Fruit fly (Drosophila melanogaster) whole organism, embryonic: ENCODE results near the gene Wwox.

Experiments used
- Abd-B ChIP-seq: fragments of 200-800 bp; sonication (Bioruptor generic); optimal IDR thresholded peaks from 2 replicates; lab custom pipeline; 2018; ENCODE audit warnings: missing biosample characterization, mild to moderate bottlenecking, missing genetic modification characterization, moderate library complexity
- Antp ChIP-seq: fragments of 200-800 bp; sonication (Bioruptor generic); optimal IDR thresholded peaks from 3 replicates; lab custom pipeline; 2016; ENCODE audit warnings: missing biosample characterization, missing genetic modification characterization
- Atf6 ChIP-seq: fragments of 200-800 bp; sonication (Bioruptor generic); IDR thresholded peaks from 2 replicates; pipeline ENCODE4 v1.3.6; 2022; ENCODE audit warnings: missing biosample characterization, missing genetic modification characterization
- Awh ChIP-seq: fragments of 200-800 bp; sonication (Bioruptor generic); IDR thresholded peaks from 2 replicates; pipeline ENCODE4, ENCODE4 v1.3.6; 2022; ENCODE audit warnings: missing biosample characterization, missing genetic modification characterization
- CG10543 ChIP-seq: fragments of 200-800 bp; sonication (Bioruptor generic); optimal IDR thresholded peaks from 3 replicates; lab custom pipeline; 2017; ENCODE audit warnings: missing biosample characterization, mild to moderate bottlenecking, missing genetic modification characterization, moderate library complexity
- CG12155 ChIP-seq: fragments of 200-800 bp; sonication (Bioruptor generic); optimal IDR thresholded peaks from 3 replicates; lab custom pipeline; 2016; ENCODE audit warnings: missing biosample characterization, missing genetic modification characterization
- CG13894 ChIP-seq: fragments of 200-800 bp; sonication (Bioruptor generic); optimal IDR thresholded peaks from 3 replicates; lab custom pipeline; 2018; ENCODE audit warnings: missing biosample characterization, mild to moderate bottlenecking, missing genetic modification characterization, moderate library complexity
- CG15696 ChIP-seq: fragments of 200-800 bp; sonication (Bioruptor generic); optimal IDR thresholded peaks from 2 replicates; lab custom pipeline; 2019; ENCODE audit warnings: missing biosample characterization, mild to moderate bottlenecking, missing genetic modification characterization, moderate library complexity
- CG17328 ChIP-seq: fragments of 200-800 bp; sonication (Bioruptor generic); IDR thresholded peaks from 2 replicates; pipeline ENCODE4 v1.3.6; 2022; ENCODE audit warnings: missing biosample characterization, missing genetic modification characterization
- CG17912 ChIP-seq: fragments of 200-800 bp; sonication (Bioruptor generic); optimal IDR thresholded peaks from 2 replicates; lab custom pipeline; 2018; ENCODE audit warnings: missing biosample characterization, mild to moderate bottlenecking, missing genetic modification characterization
- CG34376 ChIP-seq: fragments of 200-800 bp; sonication (Bioruptor generic); optimal IDR thresholded peaks from 2 replicates; lab custom pipeline; 2018; ENCODE audit warnings: missing biosample characterization, mild to moderate bottlenecking, missing genetic modification characterization
- CG42726 ChIP-seq: fragments of 200-800 bp; sonication (Bioruptor generic); IDR thresholded peaks from 2 replicates; pipeline ENCODE4 v1.3.6; 2022; ENCODE audit warnings: missing biosample characterization, missing genetic modification characterization; ENCODE audit not compliant: partially characterized antibody
- CG4820 ChIP-seq: fragments of 200-800 bp; sonication (Bioruptor generic); optimal IDR thresholded peaks from 3 replicates; lab custom pipeline; 2016; ENCODE audit warnings: missing biosample characterization, missing genetic modification characterization
- CG6254 ChIP-seq: fragments of 200-800 bp; sonication (Bioruptor generic); optimal IDR thresholded peaks from 3 replicates; lab custom pipeline; 2017; ENCODE audit warnings: mild to moderate bottlenecking, missing biosample characterization, missing genetic modification reagents, missing genetic modification characterization
- CG6654 ChIP-seq: fragments of 200-800 bp; sonication (Bioruptor generic); optimal IDR thresholded peaks from 2 replicates; lab custom pipeline; 2017; ENCODE audit warnings: missing biosample characterization, mild to moderate bottlenecking, missing genetic modification characterization
- CG7839 ChIP-seq: fragments of 200-800 bp; sonication (Bioruptor generic); optimal IDR thresholded peaks from 3 replicates; lab custom pipeline; 2018; ENCODE audit warnings: missing biosample characterization, mild to moderate bottlenecking, missing genetic modification characterization, moderate library complexity
- CG9932 ChIP-seq: fragments of 200-800 bp; sonication (Bioruptor generic); IDR thresholded peaks from 2 replicates; pipeline ENCODE4 v1.3.6; 2022; ENCODE audit warnings: missing biosample characterization, missing genetic modification characterization
- Chrac-16 ChIP-seq: fragments of 200-800 bp; sonication (Bioruptor generic); optimal IDR thresholded peaks from 3 replicates; lab custom pipeline; 2016; ENCODE audit warnings: missing biosample characterization, missing genetic modification characterization
- Doc2 ChIP-seq: fragments of 200-800 bp; sonication (Bioruptor generic); IDR thresholded peaks from 2 replicates; pipeline ENCODE4 v1.3.6; 2022; ENCODE audit warnings: missing biosample characterization, missing genetic modification characterization
- Hand ChIP-seq: fragments of 200-800 bp; sonication (Bioruptor generic); optimal IDR thresholded peaks from 2 replicates; lab custom pipeline; 2017; ENCODE audit warnings: mild to moderate bottlenecking, missing biosample characterization, missing genetic modification reagents, missing genetic modification characterization
- Jarid2 ChIP-seq: fragments of 200-800 bp; sonication (Bioruptor generic); optimal IDR thresholded peaks from 3 replicates; lab custom pipeline; 2017; ENCODE audit warnings: mild to moderate bottlenecking, missing biosample characterization, missing genetic modification reagents, missing genetic modification characterization
- MBD-R2 ChIP-seq: fragments of 200-800 bp; sonication (Bioruptor generic); IDR thresholded peaks from 2 replicates; pipeline ENCODE4 v1.3.6; 2022; ENCODE audit warnings: missing biosample characterization, missing genetic modification characterization
- MTF-1 ChIP-seq: fragments of 200-800 bp; sonication (Bioruptor generic); optimal IDR thresholded peaks from 2 replicates; lab custom pipeline; 2018; ENCODE audit warnings: missing biosample characterization, mild to moderate bottlenecking, missing genetic modification characterization, borderline replicate concordance
- Med ChIP-seq: fragments of 200-800 bp; sonication (Bioruptor generic); peaks from one replicate; lab custom pipeline; 2016; ENCODE audit warnings: missing biosample characterization, missing genetic modification characterization, mild to moderate bottlenecking, inconsistent platforms, moderate library complexity
- NC2α ChIP-seq: fragments of 200-800 bp; sonication (Bioruptor generic); optimal IDR thresholded peaks from 2 replicates; lab custom pipeline; 2016; ENCODE audit warnings: missing biosample characterization, missing genetic modification characterization
- Optix ChIP-seq: fragments of 200-800 bp; sonication (Bioruptor generic); IDR thresholded peaks from 3 replicates; pipeline ENCODE4 v1.3.6; 2022; ENCODE audit warnings: missing biosample characterization, missing genetic modification characterization
- Ptx1 ChIP-seq: fragments of 200-800 bp; sonication (Bioruptor generic); IDR thresholded peaks from 2 replicates; pipeline ENCODE4 v1.3.6; 2022; ENCODE audit warnings: missing biosample characterization, missing genetic modification characterization
- Spps ChIP-seq: fragments of 200-800 bp; sonication (Bioruptor generic); optimal IDR thresholded peaks from 2 replicates; lab custom pipeline; 2018; ENCODE audit warnings: missing biosample characterization, mild to moderate bottlenecking, missing genetic modification characterization
- Trl ChIP-seq, 3 experiments: fragments of >200 bp in 2 of 3; fragments of 200-800 bp in 1 of 3; sonication (Bioruptor generic) in 1 of 3; optimal IDR thresholded peaks; 2 replicates in 1 of 3; 3 replicates in 2 of 3; lab custom pipeline; 2016 to 2017; ENCODE audit warnings: missing biosample characterization in 1 of 3, missing genetic modification characterization in 1 of 3
- Usf ChIP-seq: fragments of 200-800 bp; sonication (Bioruptor generic); optimal IDR thresholded peaks from 2 replicates; lab custom pipeline; 2017; ENCODE audit warnings: missing genotype, missing biosample characterization, missing genetic modification characterization
- Xrp1 ChIP-seq: fragments of 200-800 bp; sonication (Bioruptor generic); IDR thresholded peaks from 2 replicates; pipeline ENCODE4 v1.3.6; 2022; ENCODE audit warnings: missing biosample characterization, missing genetic modification characterization
- chinmo ChIP-seq: fragments of 200-800 bp; sonication (Bioruptor generic); IDR thresholded peaks from 4 replicates; pipeline ENCODE4 v1.3.6; 2022; ENCODE audit warnings: missing biosample characterization, missing genetic modification characterization; ENCODE audit not compliant: partially characterized antibody
- fd102C ChIP-seq: fragments of 200-800 bp; sonication (Bioruptor generic); optimal IDR thresholded peaks from 2 replicates; lab custom pipeline; 2018; ENCODE audit warnings: missing biosample characterization, mild to moderate bottlenecking, missing genetic modification characterization, moderate library complexity
- fd96Cb ChIP-seq: fragments of 200-800 bp; sonication (Bioruptor generic); optimal IDR thresholded peaks from 2 replicates; lab custom pipeline; 2018; ENCODE audit warnings: missing biosample characterization, mild to moderate bottlenecking, missing genetic modification characterization, moderate library complexity
- nau ChIP-seq: fragments of 200-800 bp; sonication (Bioruptor generic); optimal IDR thresholded peaks from 3 replicates; lab custom pipeline; 2017; ENCODE audit warnings: missing biosample characterization, mild to moderate bottlenecking, missing genetic modification characterization, missing genetic modification reagents
- nom ChIP-seq: fragments of 200-800 bp; sonication (Bioruptor generic); optimal IDR thresholded peaks from 2 replicates; lab custom pipeline; 2017; ENCODE audit warnings: missing biosample characterization, missing genetic modification characterization, mild to moderate bottlenecking, moderate library complexity, missing genetic modification reagents
- p53 ChIP-seq: fragments of 200-800 bp; sonication (Bioruptor generic); optimal IDR thresholded peaks from 2 replicates; lab custom pipeline; 2016; ENCODE audit warnings: missing biosample characterization, missing genetic modification characterization
- scrt ChIP-seq: fragments of 200-800 bp; sonication (Bioruptor generic); optimal IDR thresholded peaks from 2 replicates; lab custom pipeline; 2018; ENCODE audit warnings: missing biosample characterization, mild to moderate bottlenecking, missing genetic modification characterization, moderate library complexity
- sens-2 ChIP-seq: fragments of 200-800 bp; sonication (Bioruptor generic); IDR thresholded peaks from 2 replicates; pipeline ENCODE4 v1.3.6; 2022; ENCODE audit warnings: missing biosample characterization, missing genetic modification characterization
- ssp ChIP-seq: fragments of 200-800 bp; sonication (Bioruptor generic); IDR thresholded peaks from 2 replicates; pipeline ENCODE4 v1.3.6; 2022; ENCODE audit warnings: missing biosample characterization, missing genetic modification characterization
- sug ChIP-seq: fragments of 200-800 bp; optimal IDR thresholded peaks from 2 replicates; lab custom pipeline; 2019; ENCODE audit warnings: missing biosample characterization, mild to moderate bottlenecking, missing genetic modification characterization, moderate library complexity
- ttk ChIP-seq: fragments of 200-800 bp; sonication (Bioruptor generic); IDR thresholded peaks from 2 replicates; pipeline ENCODE4 v2.1.2; 2022; ENCODE audit warnings: missing biosample characterization, missing genetic modification characterization

Wwox gene

DNA sequence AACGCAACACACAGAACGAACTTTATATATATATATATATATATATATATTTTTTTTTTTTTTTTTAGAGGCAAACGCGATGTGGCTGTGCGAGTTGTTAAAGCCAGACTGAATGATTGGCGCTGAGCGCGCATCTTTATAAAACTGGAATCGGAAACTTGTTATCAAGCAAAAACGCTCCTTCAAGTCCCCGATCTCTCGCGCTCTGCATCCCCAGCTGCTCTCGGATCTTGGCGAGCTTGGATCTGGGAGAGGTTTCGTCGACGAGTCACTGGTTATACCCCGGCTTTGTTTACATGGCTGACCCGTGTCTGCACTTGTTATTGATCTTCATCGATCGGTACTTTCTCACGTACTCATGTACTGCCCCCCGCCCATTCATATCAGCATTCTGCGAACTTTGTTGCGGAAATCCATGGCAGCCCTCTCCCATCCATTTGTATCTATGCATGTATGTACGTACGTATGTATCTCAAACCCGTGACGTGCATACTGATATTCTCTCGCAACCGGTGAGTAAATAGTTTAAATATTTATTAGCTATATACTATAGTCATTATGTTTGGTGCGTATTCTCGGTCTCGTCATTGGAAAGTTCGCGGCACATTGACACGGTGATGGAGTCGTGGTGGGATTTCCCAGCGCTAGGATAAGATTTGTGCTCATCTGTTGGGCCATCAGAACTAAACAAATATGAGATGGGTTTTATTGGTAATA lies 3.2 kb upstream of the Wwox start, which contains the start of gene Spn28Dc (continued):
- TF ChIP-seq CG17912 (GFP tag; lab: Kevin White, UChicago) (no peak), NC2α (GFP tag; lab: Kevin White, UChicago) (no peak), nau (GFP tag; lab: Kevin White, UChicago) (no peak), CG10543 (GFP tag; lab: Kevin White, UChicago) (peak; percentile 28), CG42726 (GFP tag; lab: Robert Waterston, UW) (no peak), Atf6 (GFP tag; lab: Robert Waterston, UW) (no peak), Chrac-16 (GFP tag; lab: Kevin White, UChicago) (no peak), chinmo (GFP tag; lab: Robert Waterston, UW) (0 out of 4 replicates have a peak, but pooled peaks have one; percentile 55), Doc2 (no peak), MTF-1 (GFP tag; lab: Kevin White, UChicago) (no peak), Hand (no peak), Xrp1 (no peak), CG13894 (tag; lab: Kevin White, UChicago) (peak; percentile 28), CG4820 (GFP tag; lab: Kevin White, UChicago) (no peak), scrt (GFP tag; lab: Kevin White, UChicago) (no peak), CG15696 (tag; lab: Kevin White, UChicago) (no peak), CG17328 (no peak), Awh (GFP tag; lab: Robert Waterston, UW) (no peak), fd102C (GFP tag; lab: Kevin White, UChicago) (no peak), Optix (GFP tag; lab: Robert Waterston, UW) (no peak), Jarid2 (GFP tag; lab: Kevin White, UChicago) (peak; percentile 31), fd96Cb (no peak), Abd-B (no peak), Med (GFP tag; lab: Kevin White, UChicago) (peak; percentile 80), Antp (GFP tag; lab: Kevin White, UChicago) (no peak), nom (peak; percentile 74), CG6654 (no peak), CG7839 (tag; lab: Kevin White, UChicago) (no peak), CG6254 (GFP tag; lab: Kevin White, UChicago) (no peak), CG9932 (GFP tag; lab: Robert Waterston, UW) (no peak), CG34376 (GFP tag; lab: Kevin White, UChicago) (peak; percentile 63), ssp (GFP tag; lab: Robert Waterston, UW) (no peak), Trl (optimal IDR thresholded peaks at IDR 0.05; lab: Kevin White, UChicago) (peak in 1 of 2 experiments; percentile 48), Trl (GFP tag; optimal IDR thresholded peaks at IDR 0.05; lab: Kevin White, UChicago) (no peak), Spps (no peak), ttk (GFP tag; lab: Robert Waterston, UW) (no peak), Ptx1 (GFP tag; lab: Robert Waterston, UW) (no peak), Usf (GFP tag; lab: Kevin White, UChicago) (no peak), MBD-R2 (GFP tag; lab: Robert Waterston, UW) (no peak), CG12155 (GFP tag; lab: Kevin White, UChicago) (no peak), sens-2 (GFP tag; lab: Robert Waterston, UW) (no peak), sug (tag; lab: Kevin White, UChicago) (peak; percentile 15), p53 (GFP tag; lab: Kevin White, UChicago) (no peak)
